Worm (Caenorhabditis elegans) whole organism, L2 larva: Measurements from ENCODE around the gene K01A12.4.
"Not testable (repeated sequence)": the region's sequence is repeated elsewhere in the genome, so short reads cannot be mapped to it uniquely, and the experiment has no call there.

Source experiments
- C34F6.9 ChIP-seq: fragments of 150-350 bp; optimal IDR thresholded peaks from 2 replicates; lab custom pipeline; 2014; ENCODE audit warnings: missing biosample characterization, missing genetic modification characterization
- F13H6.1 ChIP-seq: sonication (generic microtip); optimal IDR thresholded peaks from 2 replicates; lab custom pipeline; 2016; ENCODE audit warnings: missing genetic modification characterization, missing compliant biosample characterization
- R02D3.7 ChIP-seq: fragments of 150-350 bp; optimal IDR thresholded peaks from 2 replicates; lab custom pipeline; 2014; ENCODE audit warnings: missing biosample characterization, missing genetic modification characterization
- Y55F3AM.14 ChIP-seq: fragments of 200-800 bp; sonication (Bioruptor generic); optimal IDR thresholded peaks from 2 replicates; lab custom pipeline; 2018; ENCODE audit warnings: mild to moderate bottlenecking, missing genetic modification characterization, missing compliant biosample characterization
- alr-1 ChIP-seq: fragments of 150-350 bp; optimal IDR thresholded peaks from 2 replicates; lab custom pipeline; 2014; ENCODE audit warnings: missing biosample characterization, missing genetic modification characterization
- aly-2 ChIP-seq: fragments of 150-350 bp; optimal IDR thresholded peaks from 2 replicates; lab custom pipeline; 2014; ENCODE audit warnings: missing biosample characterization, missing genetic modification characterization
- ama-1 ChIP-seq: fragments of 150-350 bp; optimal IDR thresholded peaks from 2 replicates; lab custom pipeline; 2018; ENCODE audit warnings: inconsistent platforms
- blmp-1 ChIP-seq: sonication (generic microtip); optimal IDR thresholded peaks from 2 replicates; lab custom pipeline; 2017; ENCODE audit warnings: missing genetic modification characterization, mild to moderate bottlenecking, missing compliant biosample characterization, antibody characterized with exemption, moderate library complexity; ENCODE audit not compliant: insufficient read depth
- ceh-16 ChIP-seq: fragments of 150-350 bp; optimal IDR thresholded peaks from 2 replicates; lab custom pipeline; 2014; ENCODE audit warnings: missing biosample characterization, missing genetic modification characterization
- ceh-82 ChIP-seq: fragments of 150-350 bp; optimal IDR thresholded peaks from 2 replicates; lab custom pipeline; 2014; ENCODE audit warnings: missing biosample characterization, missing genetic modification characterization
- crh-2 ChIP-seq: sonication (generic microtip); optimal IDR thresholded peaks from 2 replicates; lab custom pipeline; 2017; ENCODE audit warnings: missing biosample characterization, missing genetic modification characterization
- dmd-4 ChIP-seq: sonication (generic microtip); optimal IDR thresholded peaks from 2 replicates; lab custom pipeline; 2017; ENCODE audit warnings: missing biosample characterization, missing genetic modification characterization
- egl-27 ChIP-seq: sonication (generic microtip); optimal IDR thresholded peaks from 3 replicates; lab custom pipeline; 2017; ENCODE audit warnings: missing biosample characterization, missing genetic modification reagents, missing genetic modification characterization
- elt-3 ChIP-seq: sonication (generic microtip); optimal IDR thresholded peaks from 2 replicates; lab custom pipeline; 2017; ENCODE audit warnings: missing biosample characterization, missing genetic modification characterization
- fos-1 ChIP-seq: fragments of 150-350 bp; optimal IDR thresholded peaks from 2 replicates; lab custom pipeline; 2014; ENCODE audit warnings: missing biosample characterization, missing genetic modification characterization
- gmeb-1 ChIP-seq: fragments of 150-350 bp; optimal IDR thresholded peaks from 2 replicates; lab custom pipeline; 2014; ENCODE audit warnings: missing biosample characterization, missing genetic modification characterization
- lin-13 ChIP-seq: fragments of 150-350 bp; optimal IDR thresholded peaks from 2 replicates; lab custom pipeline; 2014; ENCODE audit warnings: missing biosample characterization, missing genetic modification reagents, missing genetic modification characterization
- lin-39 ChIP-seq: fragments of 150-350 bp; optimal IDR thresholded peaks from 2 replicates; lab custom pipeline; 2014; ENCODE audit warnings: missing biosample characterization, missing genetic modification reagents, missing genetic modification characterization
- mab-5 ChIP-seq: fragments of 150-350 bp; optimal IDR thresholded peaks from 2 replicates; lab custom pipeline; 2014; ENCODE audit warnings: missing biosample characterization, missing genetic modification characterization
- mdl-1 ChIP-seq, 2 experiments: fragments of 150-350 bp in 1 of 2; sonication (generic microtip) in 1 of 2; optimal IDR thresholded peaks; 2 replicates each; lab custom pipeline; 2017; ENCODE audit warnings: missing biosample characterization in 2 of 2, missing genetic modification characterization in 2 of 2
- nhr-10 ChIP-seq: sonication (generic microtip); optimal IDR thresholded peaks from 2 replicates; lab custom pipeline; 2017; ENCODE audit warnings: missing biosample characterization, missing genetic modification characterization
- nhr-12 ChIP-seq: fragments of 150-350 bp; optimal IDR thresholded peaks from 2 replicates; lab custom pipeline; 2014; ENCODE audit warnings: missing biosample characterization, missing genetic modification characterization
- nhr-129 ChIP-seq: fragments of 150-350 bp; optimal IDR thresholded peaks from 2 replicates; lab custom pipeline; 2014; ENCODE audit warnings: missing biosample characterization, missing genetic modification characterization
- nhr-21 ChIP-seq: fragments of 150-350 bp; optimal IDR thresholded peaks from 2 replicates; lab custom pipeline; 2014; ENCODE audit warnings: missing biosample characterization, missing genetic modification characterization
- nhr-23 ChIP-seq: fragments of 150-350 bp; optimal IDR thresholded peaks from 2 replicates; lab custom pipeline; 2014; ENCODE audit warnings: missing biosample characterization, missing genetic modification reagents, missing genetic modification characterization
- nhr-237 ChIP-seq: fragments of 150-350 bp; optimal IDR thresholded peaks from 2 replicates; lab custom pipeline; 2014; ENCODE audit warnings: missing biosample characterization, missing genetic modification characterization
- nhr-25 ChIP-seq: fragments of 150-350 bp; sonication (generic microtip); optimal IDR thresholded peaks from 3 replicates; lab custom pipeline; 2014; ENCODE audit warnings: missing biosample characterization, missing genetic modification characterization
- nhr-6 ChIP-seq: fragments of 150-350 bp; optimal IDR thresholded peaks from 2 replicates; lab custom pipeline; 2014; ENCODE audit warnings: missing biosample characterization, missing genetic modification characterization
- nhr-77 ChIP-seq: fragments of 150-350 bp; optimal IDR thresholded peaks from 2 replicates; lab custom pipeline; 2014; ENCODE audit warnings: missing biosample characterization, missing genetic modification characterization
- peb-1 ChIP-seq: fragments of 150-350 bp; optimal IDR thresholded peaks from 2 replicates; lab custom pipeline; 2014; ENCODE audit warnings: missing biosample characterization, missing genetic modification characterization
- sem-4 ChIP-seq: fragments of 150-350 bp; optimal IDR thresholded peaks from 2 replicates; lab custom pipeline; 2014; ENCODE audit warnings: missing biosample characterization, missing genetic modification reagents, missing genetic modification characterization
- skn-1 ChIP-seq: sonication (generic microtip); optimal IDR thresholded peaks from 2 replicates; lab custom pipeline; 2017; ENCODE audit warnings: missing biosample characterization, missing genetic modification characterization
- sma-3 ChIP-seq: sonication (generic microtip); optimal IDR thresholded peaks from 2 replicates; lab custom pipeline; 2016; ENCODE audit warnings: missing genetic modification reagents, missing genetic modification characterization, missing compliant biosample characterization
- sma-9 ChIP-seq, 2 experiments: fragments of 150-350 bp in 1 of 2; sonication (generic microtip) in 1 of 2; optimal IDR thresholded peaks; 2 replicates each; lab custom pipeline; 2014 to 2016; ENCODE audit warnings: missing genetic modification characterization in 2 of 2, mild to moderate bottlenecking in 1 of 2, missing biosample characterization in 1 of 2, missing compliant biosample characterization in 1 of 2, missing genetic modification reagents in 1 of 2, moderate library complexity in 1 of 2
- snpc-4 ChIP-seq: fragments of 150-350 bp; optimal IDR thresholded peaks from 2 replicates; lab custom pipeline; 2014; ENCODE audit warnings: missing biosample characterization, missing genetic modification characterization
- unc-39 ChIP-seq: fragments of 150-350 bp; optimal IDR thresholded peaks from 2 replicates; lab custom pipeline; 2014; ENCODE audit warnings: missing biosample characterization, missing genetic modification characterization
- unc-55 ChIP-seq: fragments of 150-350 bp; sonication (generic microtip); optimal IDR thresholded peaks from 3 replicates; lab custom pipeline; 2014; ENCODE audit warnings: missing biosample characterization, missing genetic modification reagents, missing genetic modification characterization
- zag-1 ChIP-seq: fragments of 150-350 bp; optimal IDR thresholded peaks from 2 replicates; lab custom pipeline; 2014; ENCODE audit warnings: missing biosample characterization, missing genetic modification characterization
- ztf-1 ChIP-seq: fragments of 200-800 bp; sonication (Bioruptor generic); conservative IDR thresholded peaks from 2 replicates; pipeline ENCODE4 v1.3.6; 2022; ENCODE audit warnings: missing genetic modification characterization, missing compliant biosample characterization

K01A12.4 gene

DNA sequence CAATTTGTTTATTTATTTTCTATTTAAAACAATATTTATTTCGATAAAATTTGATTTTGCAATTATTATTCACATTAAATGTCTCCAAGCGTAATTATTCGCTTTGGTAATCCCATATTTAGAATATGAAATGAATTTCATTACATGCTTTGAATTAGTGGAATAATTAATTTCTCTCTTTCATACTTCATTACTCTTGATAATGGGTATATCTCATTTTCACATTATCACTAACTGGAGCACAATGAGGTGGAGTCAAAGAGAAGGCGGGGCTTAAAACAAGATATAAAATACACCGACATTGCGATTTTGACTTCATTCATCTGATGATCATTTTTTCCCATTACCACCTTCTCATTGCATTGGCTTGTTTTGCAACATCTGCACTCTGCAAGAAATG is at the start of gene K01A12.4:
Gene K01A12.4, plus strand, starts transcription at position 301 of the 400 bp plus-strand sequence.
- TF ChIP-seq ceh-16 (tag; lab: Kevin White, UChicago); C34F6.9 (tag; lab: Kevin White, UChicago); sma-9 (GFP tag; optimal IDR thresholded peaks at IDR 0.05; lab: Kevin White, UChicago); sma-9 (tag; optimal IDR thresholded peaks at IDR 0.05; lab: Kevin White, UChicago): not testable (repeated sequence)

DNA sequence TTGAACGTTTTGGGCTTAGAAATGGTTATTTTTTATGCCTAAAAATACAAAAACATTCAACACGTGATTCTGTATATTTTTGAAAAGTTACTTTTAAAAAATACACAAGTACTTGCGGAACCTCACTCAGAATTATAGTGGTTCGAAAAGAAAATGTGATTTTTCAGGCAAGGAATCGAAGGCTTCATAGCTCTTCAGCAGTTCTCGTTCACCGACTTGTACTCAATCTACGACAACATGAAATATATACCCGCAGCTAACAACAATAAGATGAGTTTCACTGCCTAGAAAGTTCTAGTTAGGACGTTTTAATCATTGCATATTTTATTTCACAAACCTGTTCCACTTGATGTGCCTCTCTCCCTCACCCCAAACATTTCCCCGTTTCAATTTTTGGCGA is 48.1 kb upstream of the K01A12.4 start:
- no peak for TF ChIP-seq nhr-21 (tag; lab: Kevin White, UChicago)
- no peak for TF ChIP-seq nhr-12 (tag; lab: Kevin White, UChicago)
- TF ChIP-seq lin-39 (tag; lab: Kevin White, UChicago) = no peak
- TF ChIP-seq nhr-129 (tag; lab: Kevin White, UChicago) = no peak
- TF ChIP-seq sem-4 (tag; lab: Kevin White, UChicago) = no peak
- no peak for TF ChIP-seq unc-39 (tag; lab: Kevin White, UChicago)
- no peak for TF ChIP-seq aly-2 (tag; lab: Kevin White, UChicago)
- no peak for TF ChIP-seq mab-5
- no peak for TF ChIP-seq fos-1 (tag; lab: Kevin White, UChicago)
- no peak for TF ChIP-seq nhr-10 (tag; lab: Kevin White, UChicago)
- no peak for TF ChIP-seq nhr-237 (tag; lab: Kevin White, UChicago)

DNA sequence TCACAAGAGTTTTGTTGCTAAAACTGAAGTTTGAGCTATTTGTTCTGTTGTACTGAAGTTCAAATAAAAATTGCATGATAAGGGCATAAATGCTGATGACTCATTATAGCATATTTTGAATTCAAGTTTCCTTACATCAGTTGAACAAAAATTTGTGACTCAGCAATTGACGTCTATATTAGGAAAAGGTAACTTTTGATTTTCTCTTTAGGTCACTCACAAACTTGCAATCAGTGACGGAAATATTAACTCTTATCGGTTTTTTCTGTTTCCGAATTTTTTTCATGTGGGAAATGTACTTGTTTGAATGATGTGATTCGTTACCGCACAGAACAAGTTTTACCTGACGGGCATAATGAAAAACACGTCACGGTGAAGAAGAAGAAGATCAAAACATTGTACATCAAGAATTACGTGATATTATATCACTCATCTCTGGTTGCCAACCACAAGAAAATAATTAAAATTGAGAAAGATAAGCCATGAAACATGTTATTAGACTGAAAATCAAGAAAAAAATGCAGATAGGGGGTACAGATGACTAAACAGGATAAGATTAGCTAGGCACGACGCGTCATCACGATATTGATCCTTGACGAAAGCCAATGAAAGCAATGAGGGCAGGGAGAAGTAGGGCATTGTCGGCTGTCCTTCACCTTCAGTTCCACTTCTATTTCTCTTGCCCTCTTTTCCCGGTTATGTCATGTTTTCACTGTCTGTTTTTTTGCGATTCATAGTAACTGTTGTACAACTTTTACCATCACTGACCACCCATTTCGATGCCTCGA is 46.8 kb upstream of the K01A12.4 start:
- TF ChIP-seq lin-39 (tag; lab: Kevin White, UChicago) = no peak
- no peak for TF ChIP-seq nhr-25 (tag; lab: Kevin White, UChicago)
- peak; percentile 75 for TF ChIP-seq fos-1 (tag; lab: Kevin White, UChicago)
- TF ChIP-seq egl-27 (tag; lab: Kevin White, UChicago) = no peak
- peak; percentile 27 for TF ChIP-seq sma-3 (GFP tag; lab: Kevin White, UChicago)
- no peak for TF ChIP-seq ceh-82 (tag; lab: Kevin White, UChicago)
- no peak for TF ChIP-seq nhr-21 (tag; lab: Kevin White, UChicago)

DNA sequence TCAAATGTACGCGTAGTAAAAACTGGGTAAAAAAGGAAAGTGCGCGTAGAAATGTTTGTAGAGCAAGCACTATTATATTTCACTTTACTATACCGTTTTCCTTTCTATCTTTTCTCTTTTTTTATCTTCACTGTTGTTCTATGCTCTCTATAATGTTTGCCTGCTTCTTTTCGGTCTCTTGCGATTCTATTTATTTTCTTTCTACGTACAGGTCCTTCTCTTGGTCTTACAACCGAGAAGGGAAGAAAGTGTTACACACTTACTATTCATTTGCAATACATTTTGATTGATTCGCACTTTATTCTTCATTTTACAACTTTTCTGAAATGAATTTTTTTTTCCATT is 46.3 kb upstream of the K01A12.4 start:
- TF ChIP-seq F13H6.1 (tag; lab: Kevin White, UChicago) (peak; percentile 31), lin-13 (GFP tag; lab: Kevin White, UChicago) (no peak), gmeb-1 (peak; percentile 10), ama-1 (lab: Kevin White, UChicago) (no peak), nhr-25 (tag; lab: Kevin White, UChicago) (peak; percentile 5), fos-1 (tag; lab: Kevin White, UChicago) (peak; percentile 54), blmp-1 (peak; percentile 67), sma-9 (GFP tag; optimal IDR thresholded peaks at IDR 0.05; lab: Kevin White, UChicago) (peak; percentile 11), sma-9 (tag; optimal IDR thresholded peaks at IDR 0.05; lab: Kevin White, UChicago) (no peak)

DNA sequence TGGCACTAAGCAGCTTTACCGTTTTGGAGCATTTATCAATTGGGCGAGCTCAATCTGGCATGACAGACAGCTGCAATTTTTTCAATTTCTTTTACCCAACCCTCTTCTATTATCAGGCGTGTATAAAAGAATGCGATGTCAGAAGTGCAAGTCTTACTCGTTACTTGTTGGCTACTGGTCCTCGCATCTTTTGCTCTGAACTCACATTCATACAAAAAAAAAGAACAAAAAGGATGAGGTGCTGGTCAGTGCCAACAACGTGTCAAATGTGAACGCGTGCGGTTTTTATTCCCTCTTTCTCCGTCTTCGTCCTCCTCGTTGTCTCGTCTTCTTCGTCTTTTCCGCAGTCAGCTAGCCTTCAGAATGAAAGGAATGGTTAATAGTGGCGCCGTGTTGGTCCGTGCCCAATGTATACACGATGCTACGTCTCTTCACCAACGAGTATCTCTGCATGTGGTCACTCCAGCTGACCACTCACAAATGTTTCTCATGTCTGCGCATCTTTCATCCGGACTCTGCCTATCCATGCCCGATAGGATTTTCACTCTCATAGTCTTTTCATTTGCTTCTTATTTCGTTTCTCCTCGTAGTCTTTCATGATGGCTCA is 44.8 kb upstream of the K01A12.4 start:
- no peak for TF ChIP-seq nhr-23 (tag; lab: Kevin White, UChicago)
- TF ChIP-seq nhr-10 (tag; lab: Kevin White, UChicago) = no peak
- TF ChIP-seq sem-4 (tag; lab: Kevin White, UChicago) = peak; percentile 3
- TF ChIP-seq mdl-1 (tag; optimal IDR thresholded peaks at IDR 0.05; lab: Kevin White, UChicago) = peak; percentile 32 to 60
- TF ChIP-seq ama-1 (lab: Kevin White, UChicago) = no peak
- TF ChIP-seq fos-1 (tag; lab: Kevin White, UChicago) = no peak
- no peak for TF ChIP-seq peb-1
- TF ChIP-seq egl-27 (tag; lab: Kevin White, UChicago) = no peak
- TF ChIP-seq R02D3.7 (tag; lab: Kevin White, UChicago) = no peak
- TF ChIP-seq ceh-82 (tag; lab: Kevin White, UChicago) = no peak
- no peak for TF ChIP-seq Y55F3AM.14 (GFP tag; lab: Kevin White, UChicago)
- TF ChIP-seq lin-39 (tag; lab: Kevin White, UChicago) = no peak
- TF ChIP-seq nhr-129 (tag; lab: Kevin White, UChicago) = no peak
- no peak for TF ChIP-seq nhr-237 (tag; lab: Kevin White, UChicago)
- no peak for TF ChIP-seq ztf-1 (GFP tag; lab: Robert Waterston, UW)
- peak; percentile 87 for TF ChIP-seq F13H6.1 (tag; lab: Kevin White, UChicago)
- TF ChIP-seq dmd-4 (tag; lab: Kevin White, UChicago) = no peak
- TF ChIP-seq unc-39 (tag; lab: Kevin White, UChicago) = no peak
- TF ChIP-seq nhr-6 = no peak
- no peak for TF ChIP-seq nhr-25 (tag; lab: Kevin White, UChicago)
- no peak for TF ChIP-seq crh-2
- TF ChIP-seq nhr-12 (tag; lab: Kevin White, UChicago) = no peak
- no peak for TF ChIP-seq mab-5
- peak; percentile 25 for TF ChIP-seq C34F6.9 (tag; lab: Kevin White, UChicago)
- no peak for TF ChIP-seq unc-55
- TF ChIP-seq snpc-4 = no peak
- TF ChIP-seq nhr-77 = no peak
- no peak for TF ChIP-seq elt-3
- peak; percentile 6 for TF ChIP-seq zag-1 (tag; lab: Kevin White, UChicago)
- no peak for TF ChIP-seq lin-13 (GFP tag; lab: Kevin White, UChicago)
- no peak for TF ChIP-seq alr-1 (tag; lab: Kevin White, UChicago)
- TF ChIP-seq skn-1 (tag; lab: Kevin White, UChicago) = no peak
- no peak for TF ChIP-seq sma-3 (GFP tag; lab: Kevin White, UChicago)
